Worm (Caenorhabditis elegans): ENCODE results near the gene C06A1.3.

The C06A1.3 gene

DNA sequence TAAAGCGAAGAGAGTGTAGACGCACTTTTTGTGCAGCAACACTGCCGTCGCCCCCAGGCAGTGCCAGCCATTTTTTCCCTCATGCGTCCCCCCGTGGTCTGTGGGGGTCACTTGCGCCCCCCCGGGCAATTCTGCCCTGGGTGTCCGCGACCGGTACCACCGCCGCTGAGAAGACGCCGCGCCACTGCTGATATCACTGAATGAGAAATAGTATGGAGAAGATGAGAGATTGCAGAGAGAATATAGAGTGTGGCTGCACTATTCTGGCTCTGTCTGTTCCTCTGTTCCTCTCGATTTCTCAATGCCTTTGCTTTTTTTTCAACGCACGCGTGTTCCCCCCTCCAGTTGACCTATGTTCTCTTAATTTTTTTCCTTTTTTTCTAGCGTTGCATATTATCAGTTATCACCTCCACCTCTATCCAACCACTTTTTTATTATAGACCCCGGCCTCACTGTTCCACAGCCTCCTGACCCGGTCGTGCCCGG is 44.4 kb upstream of the C06A1.3 start, which contains the start of gene mab-10:
Gene mab-10 (plus strand): TSS at position 436 of the 486 bp plus-strand sequence.
- TF ChIP-seq ama-1 (optimal IDR thresholded peaks at IDR 0.05) (no peak), K02D7.2 (tag; optimal IDR thresholded peaks at IDR 0.05) (no peak), odd-2 (tag; optimal IDR thresholded peaks at IDR 0.05) (no peak), ceh-45 (GFP tag; IDR thresholded peaks at IDR 0.05) (no peak), eyg-1 (tag; optimal IDR thresholded peaks at IDR 0.05) (no peak), pag-3 (tag; optimal IDR thresholded peaks at IDR 0.05; ENCODE audit: borderline replicate concordance) (no peak), fax-1 (tag; optimal IDR thresholded peaks at IDR 0.05) (peak; percentile 14), elt-4 (tag; optimal IDR thresholded peaks at IDR 0.05) (peak; percentile 49), tbx-2 (tag; optimal IDR thresholded peaks at IDR 0.05) (no peak), npax-4 (tag; optimal IDR thresholded peaks at IDR 0.05) (no peak)

DNA sequence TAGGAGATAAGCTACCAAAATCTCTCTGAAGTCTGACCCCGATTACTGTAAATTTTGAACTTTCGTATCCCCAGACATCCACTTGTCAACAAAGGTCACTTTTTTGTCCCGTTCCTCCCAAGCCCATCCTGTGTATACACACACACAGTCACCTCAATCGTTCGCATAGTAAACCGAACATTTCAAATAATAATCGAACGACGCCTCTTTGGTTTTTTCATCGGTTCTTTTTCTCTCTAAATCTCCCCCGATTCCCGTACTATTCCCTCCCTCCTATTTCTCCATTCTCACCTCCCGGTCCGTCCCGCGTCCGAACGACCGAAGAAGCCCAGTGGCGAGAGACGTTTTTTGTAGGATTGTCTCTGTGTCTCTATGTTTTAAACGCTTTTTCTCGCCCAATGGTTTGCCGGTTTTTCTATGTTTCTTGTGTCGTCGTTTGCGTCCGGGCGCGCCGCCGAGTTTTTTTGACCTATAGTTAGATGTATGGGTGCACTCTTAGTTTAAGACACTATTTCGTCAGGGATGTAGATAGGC is 42.8 kb upstream of the C06A1.3 start:
- TF ChIP-seq ceh-24 (tag; optimal IDR thresholded peaks at IDR 0.05) (no peak), hlh-6 (tag; optimal IDR thresholded peaks at IDR 0.05) (peak; percentile 19), hlh-13 (GFP tag; optimal IDR thresholded peaks at IDR 0.05) (no peak)

DNA sequence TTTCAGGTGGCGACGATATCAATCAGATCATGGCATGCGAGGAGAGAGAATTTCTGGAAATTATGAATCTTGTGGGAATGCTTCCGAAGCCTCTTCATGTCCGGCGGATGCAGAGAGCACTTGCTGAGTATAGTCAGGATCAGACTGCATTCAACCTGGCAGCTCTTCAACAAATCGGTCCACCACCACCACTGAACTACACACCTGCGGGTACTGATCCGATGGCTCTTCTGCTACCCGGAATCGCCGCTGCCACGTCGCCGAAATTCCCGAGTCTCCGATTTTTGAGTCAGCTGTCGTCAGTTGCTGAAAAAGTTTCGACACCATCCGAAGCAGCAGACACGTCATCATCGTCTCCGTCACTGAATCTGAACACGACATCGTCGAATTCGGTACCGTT is 41.2 kb upstream of the C06A1.3 start:
- TF ChIP-seq fkh-10 (GFP tag; optimal IDR thresholded peaks at IDR 0.05) (no peak), sox-4 (tag; optimal IDR thresholded peaks at IDR 0.05) (no peak), unc-86 (tag; optimal IDR thresholded peaks at IDR 0.05) (no peak), zip-5 (tag; optimal IDR thresholded peaks at IDR 0.05) (no peak), Y22D7AL.16 (tag; optimal IDR thresholded peaks at IDR 0.05) (no peak), ceh-9 (tag; optimal IDR thresholded peaks at IDR 0.05) (no peak), npax-4 (tag; optimal IDR thresholded peaks at IDR 0.05) (no peak), ceh-31 (tag; optimal IDR thresholded peaks at IDR 0.05) (no peak), unc-3 (GFP tag; conservative IDR thresholded peaks at IDR 0.05) (no peak), unc-3 (tag; optimal IDR thresholded peaks at IDR 0.05) (no peak), K09A11.1 (tag; optimal IDR thresholded peaks at IDR 0.05; ENCODE audit: insufficient read depth) (no peak), eyg-1 (tag; optimal IDR thresholded peaks at IDR 0.05) (no peak), hlh-30 (tag; optimal IDR thresholded peaks at IDR 0.05; ENCODE audit: insufficient read depth) (no peak), C08G9.2 (tag; optimal IDR thresholded peaks at IDR 0.05) (no peak), ceh-18 (tag; optimal IDR thresholded peaks at IDR 0.05) (no peak), ceh-2 (tag; optimal IDR thresholded peaks at IDR 0.05) (no peak)

DNA sequence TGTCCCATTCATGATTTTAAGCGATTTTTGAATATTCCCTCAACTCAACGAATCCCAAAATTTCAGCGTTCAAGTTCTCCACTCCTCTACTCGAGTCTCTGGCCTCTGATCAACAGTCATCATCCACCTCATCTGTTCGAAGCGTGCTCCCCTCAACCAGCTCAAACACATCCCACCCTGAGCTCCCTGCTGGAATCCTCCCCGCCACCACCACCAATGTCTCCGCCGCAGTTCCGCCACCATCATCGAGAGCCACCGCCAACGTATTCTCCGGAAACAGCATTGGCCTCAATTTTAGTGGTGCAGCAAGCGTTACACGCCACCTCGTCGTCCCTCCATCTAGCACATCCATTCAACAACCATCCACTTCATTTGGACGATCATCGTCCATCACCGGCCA is 40.5 kb upstream of the C06A1.3 start:
- TF ChIP-seq fkh-10 (GFP tag; optimal IDR thresholded peaks at IDR 0.05) (no peak), ceh-24 (tag; optimal IDR thresholded peaks at IDR 0.05) (no peak), ceh-22 (tag; optimal IDR thresholded peaks at IDR 0.05) (no peak), dve-1 (tag; optimal IDR thresholded peaks at IDR 0.05) (no peak)

DNA sequence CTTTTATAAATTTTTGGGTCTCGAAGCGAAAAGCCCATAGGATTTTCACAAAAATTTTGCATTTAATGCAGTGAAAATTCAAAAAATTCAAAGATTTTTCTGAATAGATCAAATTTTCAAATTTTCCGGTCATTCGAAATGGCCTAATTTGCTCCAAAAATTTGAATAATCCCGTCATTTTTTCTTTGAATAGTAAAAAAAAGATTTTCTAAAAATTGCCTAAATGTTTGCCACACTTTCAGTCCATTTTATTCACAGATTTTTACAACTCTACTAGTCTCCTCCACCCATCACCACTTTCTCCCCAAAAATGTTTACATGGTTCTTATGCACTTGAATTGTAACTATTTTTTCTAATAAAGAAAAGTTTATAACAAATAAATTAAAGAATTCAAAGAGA is 38.1 kb upstream of the C06A1.3 start:
- no peak for TF ChIP-seq lin-11 (tag; optimal IDR thresholded peaks at IDR 0.05)
- TF ChIP-seq sox-2 (GFP tag; IDR thresholded peaks at IDR 0.05), result no peak
- no peak for TF ChIP-seq zip-5 (tag; optimal IDR thresholded peaks at IDR 0.05)
- no peak for TF ChIP-seq che-1 (tag; optimal IDR thresholded peaks at IDR 0.05)
- no peak for TF ChIP-seq K09A11.1 (tag; optimal IDR thresholded peaks at IDR 0.05; ENCODE audit: insufficient read depth)
- TF ChIP-seq ceh-34 (tag; optimal IDR thresholded peaks at IDR 0.05), result no peak
- TF ChIP-seq pha-2 (tag; optimal IDR thresholded peaks at IDR 0.05), result no peak
- TF ChIP-seq mec-3 (tag; optimal IDR thresholded peaks at IDR 0.05; ENCODE audit: borderline replicate concordance), result no peak
- TF ChIP-seq ceh-30 (tag; optimal IDR thresholded peaks at IDR 0.05), result no peak
- TF ChIP-seq pros-1 (tag; optimal IDR thresholded peaks at IDR 0.05), result no peak
- TF ChIP-seq ceh-45 (GFP tag; IDR thresholded peaks at IDR 0.05), result no peak
- TF ChIP-seq nhr-11 (tag; optimal IDR thresholded peaks at IDR 0.05), result no peak
- TF ChIP-seq ahr-1 (tag; optimal IDR thresholded peaks at IDR 0.05), result no peak
- TF ChIP-seq madf-2 (tag; optimal IDR thresholded peaks at IDR 0.05), result no peak

Data from whole organism, late embryonic.